Worm (Caenorhabditis elegans) whole organism, early embryonic: ENCODE data around the gene F48E8.4.

Experiments
- aly-1 ChIP-seq: sonication (generic microtip); optimal IDR thresholded peaks from 2 replicates; lab custom pipeline; 2016; ENCODE audit warnings: missing genetic modification characterization, missing compliant biosample characterization
- ama-1 ChIP-seq: fragments of 150-350 bp; optimal IDR thresholded peaks from 2 replicates; lab custom pipeline; 2014
- ceh-36 ChIP-seq: sonication (generic microtip); optimal IDR thresholded peaks from 2 replicates; lab custom pipeline; 2016; ENCODE audit warnings: missing genetic modification characterization, inconsistent platforms, missing compliant biosample characterization
- flt-1 ChIP-seq: fragments of 200-800 bp; sonication (Bioruptor generic); IDR thresholded peaks from 2 replicates; pipeline ENCODE4 v1.3.6; 2022; ENCODE audit warnings: missing genetic modification characterization, missing compliant biosample characterization
- hmbx-1 ChIP-seq: sonication (generic microtip); optimal IDR thresholded peaks from 2 replicates; lab custom pipeline; 2016; ENCODE audit warnings: mild to moderate bottlenecking, missing genetic modification characterization, missing compliant biosample characterization
- hmg-4 ChIP-seq: fragments of 200-800 bp; sonication (Bioruptor generic); optimal IDR thresholded peaks from 2 replicates; lab custom pipeline; 2018; ENCODE audit warnings: mild to moderate bottlenecking, missing genetic modification characterization, missing compliant biosample characterization
- hnd-1 ChIP-seq: sonication (generic microtip); optimal IDR thresholded peaks from 2 replicates; lab custom pipeline; 2016; ENCODE audit warnings: missing genetic modification characterization, missing compliant biosample characterization
- scrt-1 ChIP-seq: fragments of 200-800 bp; sonication (Bioruptor generic); IDR thresholded peaks from 2 replicates; pipeline ENCODE4 v1.3.6; 2022; ENCODE audit warnings: missing genetic modification characterization, missing compliant biosample characterization
- tbx-11 ChIP-seq: fragments of 200-800 bp; sonication (Bioruptor generic); IDR thresholded peaks from 2 replicates; pipeline ENCODE4 v1.3.6; 2022; ENCODE audit warnings: missing genetic modification characterization, missing compliant biosample characterization

- TF ChIP-seq hmg-4 (GFP tag; lab: Kevin White, UChicago) = no peak
- no peak for TF ChIP-seq scrt-1 (GFP tag; lab: Robert Waterston, UW)
- TF ChIP-seq hnd-1 (tag; lab: Kevin White, UChicago) = no peak
- no peak for TF ChIP-seq flt-1 (GFP tag; lab: Robert Waterston, UW)
- no peak for TF ChIP-seq ceh-36 (tag; lab: Kevin White, UChicago)
- no peak for TF ChIP-seq tbx-11 (GFP tag; lab: Robert Waterston, UW)
- no peak for TF ChIP-seq ama-1 (lab: Kevin White, UChicago)
- no peak for TF ChIP-seq hmbx-1
- TF ChIP-seq aly-1 (tag; lab: Kevin White, UChicago) = no peak
Observed at ce11 chrIII:5504725-5505473, 51.5 kb downstream of the F48E8.4 start.
